Worm (Caenorhabditis elegans): Measurements from ENCODE around the gene R01H2.8.

The R01H2.8 gene

DNA sequence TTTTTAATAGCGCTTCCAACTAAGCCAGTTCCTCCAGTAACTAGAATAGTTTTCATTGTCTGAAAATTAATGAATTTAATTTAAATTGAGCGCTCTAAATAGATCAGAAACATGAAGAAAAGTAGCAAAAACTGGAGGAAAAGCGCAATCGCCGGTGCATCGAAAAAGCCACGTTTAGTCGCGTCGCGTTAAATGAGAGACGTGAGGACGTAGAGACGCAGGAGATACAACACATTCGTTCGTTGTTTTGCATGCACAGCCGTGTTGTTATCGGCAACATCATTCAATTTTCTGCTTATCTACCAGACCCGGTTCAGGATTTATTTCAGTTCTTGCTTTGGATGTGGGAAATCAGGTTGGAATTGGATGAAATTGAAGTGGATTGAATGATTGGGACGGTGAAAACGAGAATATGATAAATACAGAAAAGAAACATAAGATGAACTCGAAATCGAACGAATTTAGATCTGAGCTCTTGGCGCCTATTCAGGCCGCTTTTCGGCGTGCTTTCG, 1.4 kb upstream of the R01H2.8 start, which contains the start of gene ger-1:
Gene ger-1, minus strand, starts transcription at position 93 of the 512 bp plus-strand sequence.
- TF ChIP-seq unc-62 (GFP tag; optimal IDR thresholded peaks at IDR 0.05): no peak

- no peak for TF ChIP-seq unc-62 (GFP tag; optimal IDR thresholded peaks at IDR 0.05)
Observed at ce11 chrIII:7069981-7070380, 1.1 kb downstream of the R01H2.8 start, which contains the start of gene tmem-17. Gene tmem-17, plus strand, starts transcription at chrIII:7070281.

- no peak for TF ChIP-seq unc-62 (GFP tag; optimal IDR thresholded peaks at IDR 0.05)
Observed at ce11 chrIII:7072452-7072851, 3.6 kb downstream of the R01H2.8 start, which contains the start of gene lin-37. Gene lin-37, minus strand, starts transcription at chrIII:7072552.

DNA sequence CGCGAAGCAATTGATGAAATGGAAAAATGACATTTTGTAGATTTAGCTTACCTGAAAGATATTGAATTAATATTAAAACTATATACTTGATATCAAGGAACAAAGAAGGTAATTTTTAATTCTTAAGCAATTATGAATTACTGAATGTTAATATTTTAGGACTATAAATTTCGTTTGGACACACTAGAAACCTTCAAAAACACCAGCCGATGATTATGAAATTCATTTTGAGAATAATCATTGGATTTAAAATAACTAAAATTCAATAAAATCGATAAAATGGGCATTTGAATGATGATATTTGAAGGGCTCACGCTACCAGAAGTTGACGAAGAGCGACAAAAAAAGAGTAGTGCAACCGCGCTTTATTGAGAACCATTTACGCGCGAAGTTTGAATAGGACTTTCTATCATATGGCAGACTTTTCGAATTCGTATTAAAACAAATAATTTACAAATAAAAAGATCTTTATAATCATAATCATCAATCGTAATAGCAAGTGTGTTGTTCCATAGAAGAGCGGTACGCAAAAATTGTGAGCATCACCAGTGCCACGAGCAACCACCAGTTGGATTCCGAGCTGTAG, 5.0 kb downstream of the R01H2.8 start, which contains the start of gene ZK418.5:
Gene ZK418.5, minus strand, starts transcription at position 51 of the 586 bp plus-strand sequence.
- no peak for TF ChIP-seq unc-62 (GFP tag; optimal IDR thresholded peaks at IDR 0.05)

ce11 chrIII:7076386-7076785, 7.5 kb downstream of the R01H2.8 start, which contains the start of gene ZK418.13:
Gene ZK418.13, minus strand, starts transcription at chrIII:7076486.
- TF ChIP-seq unc-62 (GFP tag; optimal IDR thresholded peaks at IDR 0.05): no peak

- no peak for TF ChIP-seq unc-62 (GFP tag; optimal IDR thresholded peaks at IDR 0.05)
Observed at ce11 chrIII:7078737-7079136, 9.9 kb downstream of the R01H2.8 start, which contains the start of gene ZK418.6. Gene ZK418.6, minus strand, starts transcription at chrIII:7078837.

DNA sequence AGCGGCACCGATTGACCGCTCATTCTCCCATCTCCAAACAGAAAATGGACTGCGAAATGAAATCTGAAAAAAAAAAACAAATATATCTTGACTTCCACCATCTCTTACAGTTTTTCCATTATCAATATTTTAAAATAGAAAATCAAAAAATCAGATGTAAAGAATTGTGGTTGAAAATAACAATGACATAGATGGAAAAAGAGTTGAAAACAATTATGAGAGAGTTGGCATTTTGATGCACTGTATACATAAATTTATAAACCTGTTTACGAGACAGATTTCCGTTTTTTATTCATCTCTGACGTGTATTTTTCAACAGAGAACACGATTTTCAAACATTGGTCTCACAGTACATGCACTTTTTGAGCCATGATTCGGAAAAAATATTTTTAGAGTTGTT, 11.8 kb downstream of the R01H2.8 start, which contains the start of gene ZK418.7:
Gene ZK418.7, minus strand, starts transcription at position 101 of the 400 bp plus-strand sequence.
- TF ChIP-seq unc-62 (GFP tag; optimal IDR thresholded peaks at IDR 0.05): no peak

- no peak for TF ChIP-seq unc-62 (GFP tag; optimal IDR thresholded peaks at IDR 0.05)
Observed at ce11 chrIII:7081488-7081887, 12.6 kb downstream of the R01H2.8 start.

- TF ChIP-seq unc-62 (GFP tag; optimal IDR thresholded peaks at IDR 0.05): no peak
Observed at ce11 chrIII:7083106-7083505, 14.2 kb downstream of the R01H2.8 start.

- no peak for TF ChIP-seq unc-62 (GFP tag; optimal IDR thresholded peaks at IDR 0.05)
Observed at ce11 chrIII:7084908-7085307, 16.0 kb downstream of the R01H2.8 start, which contains the start of gene tofu-7. Gene tofu-7, minus strand, starts transcription at chrIII:7085018.

ce11 chrIII:7087180-7087579, 18.3 kb downstream of the R01H2.8 start:
- no peak for TF ChIP-seq unc-62 (GFP tag; optimal IDR thresholded peaks at IDR 0.05)

DNA sequence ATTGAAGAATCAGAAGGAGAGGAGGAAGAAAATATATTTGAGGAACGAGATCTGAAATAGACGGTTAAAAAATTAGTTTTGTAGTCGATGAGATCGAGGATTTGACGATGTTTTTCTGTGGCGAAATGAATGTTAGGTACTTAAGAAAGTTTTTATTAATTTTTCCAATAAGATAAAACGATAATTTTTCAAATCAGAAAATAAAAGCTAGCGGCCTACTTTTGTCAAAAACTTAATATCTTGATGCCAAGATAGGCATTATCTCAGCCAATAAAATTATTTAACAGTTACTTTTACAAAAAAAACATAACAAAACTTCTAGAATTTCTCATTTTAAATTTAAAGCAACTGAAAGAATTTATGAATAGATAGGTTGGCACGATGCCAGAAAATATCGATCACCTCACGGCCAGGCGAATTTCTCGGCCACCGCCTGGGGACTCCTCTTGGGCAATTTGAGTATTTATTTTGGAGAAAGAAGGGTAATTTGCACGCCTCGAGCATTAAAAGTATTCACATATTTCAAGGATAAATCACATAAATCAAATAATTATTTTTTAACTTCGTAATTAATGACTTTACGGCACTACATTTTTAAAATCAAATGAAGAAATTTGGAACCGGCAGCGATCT, 18.9 kb downstream of the R01H2.8 start, which contains the start of gene fubl-2:
Gene fubl-2, minus strand, starts transcription at position 51 of the 633 bp plus-strand sequence.
- TF ChIP-seq unc-62 (GFP tag; optimal IDR thresholded peaks at IDR 0.05): no peak

ce11 chrIII:7090545-7090944, 21.7 kb downstream of the R01H2.8 start, which contains the start of gene ZK418.10:
Gene ZK418.10, minus strand, starts transcription at chrIII:7090692.
- TF ChIP-seq unc-62 (GFP tag; optimal IDR thresholded peaks at IDR 0.05): no peak

DNA sequence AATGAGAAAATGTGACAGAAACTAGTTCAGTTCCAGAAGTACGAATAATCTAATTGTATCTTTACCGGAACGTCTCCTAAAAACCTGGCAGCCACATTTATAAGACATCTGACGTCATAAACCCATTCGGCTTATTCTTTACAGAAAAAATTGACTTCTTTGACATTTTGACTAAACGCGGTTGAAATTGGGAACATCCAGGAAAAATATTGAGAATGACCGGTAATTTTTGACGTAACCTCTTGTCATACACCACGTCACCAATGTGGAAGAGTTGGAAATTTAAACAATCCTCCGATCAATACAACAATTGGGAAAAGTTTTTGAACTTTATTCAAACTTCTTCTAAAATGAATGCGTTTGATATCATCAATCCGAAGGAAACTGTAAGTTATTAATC, 22.2 kb downstream of the R01H2.8 start, which contains the start of gene ZK418.2:
Gene ZK418.2, plus strand, starts transcription at position 301 of the 400 bp plus-strand sequence.
- no peak for TF ChIP-seq unc-62 (GFP tag; optimal IDR thresholded peaks at IDR 0.05)

DNA sequence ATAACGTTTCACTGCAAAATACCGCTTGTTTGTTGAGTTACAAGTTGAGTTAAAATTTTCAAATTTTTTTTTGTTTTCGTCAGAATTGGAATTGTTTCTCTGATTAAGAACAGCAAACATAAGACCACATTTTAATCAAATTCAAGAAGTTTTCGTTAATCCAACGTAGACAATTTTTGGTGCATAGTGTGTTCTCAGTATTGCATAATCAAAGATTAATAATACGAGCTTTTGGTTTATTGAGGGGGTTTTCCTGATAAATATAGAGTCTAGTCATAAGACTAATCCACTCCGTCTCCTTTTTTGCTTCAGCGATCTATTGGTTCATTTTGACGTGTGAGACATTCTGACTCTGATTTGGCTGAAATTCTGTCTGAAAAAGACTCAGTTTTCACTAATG, 26.3 kb downstream of the R01H2.8 start, which contains the start of gene nhr-9:
Gene nhr-9, plus strand, starts transcription at position 307 of the 400 bp plus-strand sequence.
- TF ChIP-seq unc-62 (GFP tag; optimal IDR thresholded peaks at IDR 0.05): no peak

- TF ChIP-seq unc-62 (GFP tag; optimal IDR thresholded peaks at IDR 0.05): no peak
Observed at ce11 chrIII:7096481-7096880, 27.6 kb downstream of the R01H2.8 start.

All from whole organism, dauer.